Worm (Caenorhabditis elegans) whole organism, dauer: ENCODE data around the gene ama-1.

Experiments used
- unc-62 ChIP-seq: sonication (generic microtip); optimal IDR thresholded peaks from 2 replicates; lab custom pipeline; 2017; ENCODE audit warnings: missing biosample characterization, missing genetic modification reagents, missing genetic modification characterization

The ama-1 gene

ce11 chrIV:4289267-4289666 lies 41.4 kb downstream of the ama-1 start, which contains the start of gene F15E6.5:
Gene F15E6.5 (plus strand): TSS chrIV:4289567.
- no peak for TF ChIP-seq unc-62 (GFP tag; lab: Kevin White, UChicago)

ce11 chrIV:4290472-4290871 lies 42.6 kb downstream of the ama-1 start, which contains the start of gene dct-7:
Gene dct-7 (minus strand): TSS chrIV:4290572.
- TF ChIP-seq unc-62 (GFP tag; lab: Kevin White, UChicago), result no peak

ce11 chrIV:4291174-4291573 lies 43.3 kb downstream of the ama-1 start, which contains the start of gene F15E6.4:
Gene F15E6.4 (plus strand): TSS chrIV:4291474.
- TF ChIP-seq unc-62 (GFP tag; lab: Kevin White, UChicago), result no peak

ce11 chrIV:4292569-4292968 lies 44.7 kb downstream of the ama-1 start, which contains the start of gene F15E6.10:
Gene F15E6.10 (plus strand): TSS chrIV:4292869.
- TF ChIP-seq unc-62 (GFP tag; lab: Kevin White, UChicago), result no peak

ce11 chrIV:4294552-4294951 lies 46.7 kb downstream of the ama-1 start, which contains the start of gene F15E6.3:
Gene F15E6.3 (plus strand): TSS chrIV:4294895.
- no peak for TF ChIP-seq unc-62 (GFP tag; lab: Kevin White, UChicago)

ce11 chrIV:4298983-4299382 lies 51.1 kb downstream of the ama-1 start, which contains the start of gene F15E6.9:
Gene F15E6.9 (minus strand): TSS chrIV:4299083.
- TF ChIP-seq unc-62 (GFP tag; lab: Kevin White, UChicago), result no peak

ce11 chrIV:4299994-4300393 lies 52.1 kb downstream of the ama-1 start:
- no peak for TF ChIP-seq unc-62 (GFP tag; lab: Kevin White, UChicago)

ce11 chrIV:4301202-4301601 lies 53.3 kb downstream of the ama-1 start, which contains the start of gene lgc-22:
Gene lgc-22 (plus strand): TSS chrIV:4301306.
- TF ChIP-seq unc-62 (GFP tag; lab: Kevin White, UChicago), result no peak

ce11 chrIV:4306317-4306716 lies 58.4 kb downstream of the ama-1 start:
- TF ChIP-seq unc-62 (GFP tag; lab: Kevin White, UChicago), result no peak

ce11 chrIV:4307227-4307946 lies 59.5 kb downstream of the ama-1 start, which contains the start of gene set-9:
Gene set-9 (plus strand): TSS chrIV:4307896.
- no peak for TF ChIP-seq unc-62 (GFP tag; lab: Kevin White, UChicago)
